Worm (Caenorhabditis elegans): ENCODE measurements around the gene rpl-39.

rpl-39 gene

ce11 chrV:7728679-7729027, 47.2 kb downstream of the rpl-39 start, which contains the start of gene Y97E10C.1:
Gene Y97E10C.1 (plus strand): TSS chrV:7728879.
- TF ChIP-seq flh-1 (GFP tag; optimal IDR thresholded peaks at IDR 0.05), result no peak
- TF ChIP-seq ces-1 (GFP tag; optimal IDR thresholded peaks at IDR 0.05), result no peak
- TF ChIP-seq drap-1 (GFP tag; optimal IDR thresholded peaks at IDR 0.05), result no peak
- no peak for TF ChIP-seq elt-1 (tag; optimal IDR thresholded peaks at IDR 0.05; ENCODE audit: borderline replicate concordance, insufficient read depth)
- TF ChIP-seq nhr-237 (tag; optimal IDR thresholded peaks at IDR 0.05), result no peak
- TF ChIP-seq hlh-1 (tag; optimal IDR thresholded peaks at IDR 0.05), result no peak
- no peak for TF ChIP-seq ceh-39 (tag; optimal IDR thresholded peaks at IDR 0.05)
- TF ChIP-seq unc-62 (GFP tag; optimal IDR thresholded peaks at IDR 0.05), result no peak
- no peak for TF ChIP-seq ceh-83 (GFP tag; optimal IDR thresholded peaks at IDR 0.05)
- no peak for TF ChIP-seq pha-4 (tag; optimal IDR thresholded peaks at IDR 0.05)

- TF ChIP-seq blmp-1 (tag; optimal IDR thresholded peaks at IDR 0.05), result peak; percentile 50
- peak; percentile 93 for TF ChIP-seq ces-1 (GFP tag; optimal IDR thresholded peaks at IDR 0.05)
- peak; percentile 64 for TF ChIP-seq ham-2 (GFP tag; optimal IDR thresholded peaks at IDR 0.05)
- TF ChIP-seq flh-1 (GFP tag; optimal IDR thresholded peaks at IDR 0.05), result no peak
- peak; percentile 97 for TF ChIP-seq unc-120 (tag; optimal IDR thresholded peaks at IDR 0.05; ENCODE audit: poor library complexity, severe bottlenecking)
- TF ChIP-seq mab-5 (tag; optimal IDR thresholded peaks at IDR 0.05), result peak; percentile 49
- peak; percentile 16 for TF ChIP-seq pha-4 (tag; optimal IDR thresholded peaks at IDR 0.05)
- TF ChIP-seq sptf-1 (tag; optimal IDR thresholded peaks at IDR 0.05), result peak; percentile 12
- TF ChIP-seq sem-2 (GFP tag; optimal IDR thresholded peaks at IDR 0.05), result no peak
- no peak for TF ChIP-seq ceh-43 (GFP tag; optimal IDR thresholded peaks at IDR 0.05)
- no peak for TF ChIP-seq cnd-1 (tag; optimal IDR thresholded peaks at IDR 0.05)
- no peak for TF ChIP-seq M03D4.4 (tag; optimal IDR thresholded peaks at IDR 0.05)
- TF ChIP-seq zip-8 (tag; optimal IDR thresholded peaks at IDR 0.05), result no peak
- TF ChIP-seq lsy-2 (tag; optimal IDR thresholded peaks at IDR 0.05), result peak; percentile 5
- TF ChIP-seq mls-2 (tag; optimal IDR thresholded peaks at IDR 0.05), result peak; percentile 58
These were observed 47.7 kb downstream of the rpl-39 start for ce11 chrV:7728003-7728678.

- TF ChIP-seq M03D4.4 (tag; optimal IDR thresholded peaks at IDR 0.05), result no peak
These were observed 49.0 kb downstream of the rpl-39 start for ce11 chrV:7726927-7727326.

ce11 chrV:7726202-7726601, 49.7 kb downstream of the rpl-39 start:
- TF ChIP-seq ztf-11 (tag; optimal IDR thresholded peaks at IDR 0.05) (no peak), unc-120 (tag; optimal IDR thresholded peaks at IDR 0.05; ENCODE audit: poor library complexity, severe bottlenecking) (no peak), zip-8 (tag; optimal IDR thresholded peaks at IDR 0.05) (peak; percentile 68)
